Fruit fly (Drosophila melanogaster): Measurements from ENCODE around the gene CG7950.
A peak's percentile ranks its signal among the peaks of the same experiment; 100 is the strongest.

Gene CG7950

DNA sequence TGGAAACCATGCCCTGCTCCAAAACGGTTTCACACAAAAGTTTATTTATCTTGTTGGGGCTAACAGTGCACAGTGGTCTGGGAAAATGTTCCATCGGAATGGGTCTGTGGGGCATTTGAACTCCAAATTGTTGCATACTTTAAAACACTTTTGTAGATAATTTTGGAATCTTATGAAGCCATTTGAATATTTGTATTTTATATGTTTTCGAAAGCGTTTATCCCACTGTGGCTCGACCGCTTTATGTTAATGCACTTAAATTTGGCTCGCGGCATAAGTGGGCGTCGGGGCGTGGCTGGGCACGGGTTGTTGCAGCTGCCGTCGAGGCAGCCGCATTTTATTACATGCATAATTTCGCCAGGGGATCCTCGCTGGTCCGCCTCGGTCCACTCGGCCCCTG lies 15.2 kb downstream of the CG7950 start (continued):
- no peak for TF ChIP-seq Smox (GFP tag; optimal IDR thresholded peaks at IDR 0.05)
- peak; percentile 44 for TF ChIP-seq CG31627 (GFP tag; optimal IDR thresholded peaks at IDR 0.05)
- no peak for TF ChIP-seq spab (GFP tag; optimal IDR thresholded peaks at IDR 0.05)
- peak; percentile 36 for TF ChIP-seq Sox102F (GFP tag; optimal IDR thresholded peaks at IDR 0.05)
- peak; percentile 34 for TF ChIP-seq Eip75B (GFP tag; optimal IDR thresholded peaks at IDR 0.05)
- no peak for TF ChIP-seq CG10631 (GFP tag; optimal IDR thresholded peaks at IDR 0.05)
- TF ChIP-seq CG10669 (GFP tag; optimal IDR thresholded peaks at IDR 0.05), result no peak
- peak; percentile 19 for TF ChIP-seq vri (GFP tag; optimal IDR thresholded peaks at IDR 0.05)
- TF ChIP-seq Hr38 (GFP tag; optimal IDR thresholded peaks at IDR 0.05), result no peak
- no peak for TF ChIP-seq CG6854 (GFP tag; optimal IDR thresholded peaks at IDR 0.05)
- TF ChIP-seq eg (GFP tag; IDR thresholded peaks at IDR 0.05), result peak; percentile 75
- TF ChIP-seq CG3032 (tag; optimal IDR thresholded peaks at IDR 0.05), result no peak
- peak; percentile 82 for TF ChIP-seq CG6163 (GFP tag; IDR thresholded peaks at IDR 0.05)
- peak; percentile 32 for TF ChIP-seq CG32006 (GFP tag; optimal IDR thresholded peaks at IDR 0.05)
- TF ChIP-seq Eip78C (GFP tag), result peak; percentile 75
- TF ChIP-seq CG6808 (GFP tag; optimal IDR thresholded peaks at IDR 0.05), result no peak
- peak; percentile 14 for TF ChIP-seq Sox15 (GFP tag; optimal IDR thresholded peaks at IDR 0.05)

DNA sequence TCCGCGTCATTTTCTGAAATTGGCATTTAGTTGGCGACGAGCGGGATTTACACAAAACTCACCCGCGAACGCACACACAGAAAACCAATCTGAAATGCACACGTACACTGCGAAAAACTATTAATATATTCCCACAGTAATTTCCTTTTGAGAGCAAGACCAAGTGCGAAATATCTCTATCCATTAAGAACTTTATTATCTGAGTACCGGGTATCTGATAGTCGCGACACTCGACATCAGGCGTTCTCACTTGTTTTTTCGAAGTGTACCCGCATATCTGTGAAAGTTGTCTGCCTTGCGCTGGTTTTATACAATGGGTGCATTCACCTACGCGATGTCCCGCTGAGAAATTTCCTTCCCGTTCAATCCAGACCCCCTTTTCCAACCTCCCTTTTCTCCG lies 19.4 kb downstream of the CG7950 start:
- TF ChIP-seq Met (GFP tag; optimal IDR thresholded peaks at IDR 0.05), result peak; percentile 61
- TF ChIP-seq topi (GFP tag; optimal IDR thresholded peaks at IDR 0.05), result peak; percentile 53
- TF ChIP-seq CG31627 (GFP tag; optimal IDR thresholded peaks at IDR 0.05), result peak; percentile 68
- peak; percentile 65 for TF ChIP-seq cyc (GFP tag; optimal IDR thresholded peaks at IDR 0.05)
- peak; percentile 75 for TF ChIP-seq svp (GFP tag)
- peak; percentile 56 for TF ChIP-seq dac (GFP tag; optimal IDR thresholded peaks at IDR 0.05)
- peak; percentile 74 for TF ChIP-seq CG15336 (GFP tag; IDR thresholded peaks at IDR 0.05)
- peak; percentile 31 for TF ChIP-seq CG8319 (GFP tag; optimal IDR thresholded peaks at IDR 0.05)
- peak; percentile 63 for TF ChIP-seq net (GFP tag; optimal IDR thresholded peaks at IDR 0.05)
- TF ChIP-seq CG7368 (GFP tag; optimal IDR thresholded peaks at IDR 0.05), result peak; percentile 3
- TF ChIP-seq CG6792 (GFP tag; optimal IDR thresholded peaks at IDR 0.05), result peak; percentile 74
- peak; percentile 67 for TF ChIP-seq acj6 (GFP tag; optimal IDR thresholded peaks at IDR 0.05)
- peak; percentile 72 for TF ChIP-seq lz (GFP tag; optimal IDR thresholded peaks at IDR 0.05)
- TF ChIP-seq Hr38 (GFP tag; optimal IDR thresholded peaks at IDR 0.05), result no peak
- peak; percentile 35 for TF ChIP-seq CG6808 (GFP tag; optimal IDR thresholded peaks at IDR 0.05)
- peak; percentile 55; the same call in 2 of the 3 replicates for TF ChIP-seq CG8119 (GFP tag; IDR thresholded peaks at IDR 0.05)
- TF ChIP-seq CG4318 (GFP tag; optimal IDR thresholded peaks at IDR 0.05), result peak; percentile 58
- TF ChIP-seq CG6276 (GFP tag; optimal IDR thresholded peaks at IDR 0.05), result peak; percentile 46
- peak; percentile 49 for TF ChIP-seq CG10669 (GFP tag; optimal IDR thresholded peaks at IDR 0.05)
- peak; percentile 70 for TF ChIP-seq Hr39 (GFP tag; optimal IDR thresholded peaks at IDR 0.05)
- TF ChIP-seq fd85E (GFP tag; optimal IDR thresholded peaks at IDR 0.05), result no peak
- TF ChIP-seq CG34406 (GFP tag; optimal IDR thresholded peaks at IDR 0.05), result peak; percentile 48
- peak; percentile 24 to 52 for TF ChIP-seq ss (GFP tag; optimal IDR thresholded peaks at IDR 0.05)
- peak; percentile 24; the same call in 1 of the 2 replicates for TF ChIP-seq CG11294 (GFP tag; IDR thresholded peaks at IDR 0.05)
- peak; percentile 41 for TF ChIP-seq Lpt (GFP tag; optimal IDR thresholded peaks at IDR 0.05)
- peak; percentile 39 for TF ChIP-seq Sox15 (GFP tag; optimal IDR thresholded peaks at IDR 0.05)
- peak; percentile 65 for TF ChIP-seq CG1621 (tag; optimal IDR thresholded peaks at IDR 0.05)
- TF ChIP-seq Eip75B (GFP tag; optimal IDR thresholded peaks at IDR 0.05), result peak; percentile 74
- TF ChIP-seq Sox14 (GFP tag; optimal IDR thresholded peaks at IDR 0.05), result peak; percentile 64
- TF ChIP-seq CG9139 (GFP tag; optimal IDR thresholded peaks at IDR 0.05), result no peak
- peak; percentile 80 for TF ChIP-seq CG32006 (GFP tag; optimal IDR thresholded peaks at IDR 0.05)
- TF ChIP-seq Ets21C (GFP tag; optimal IDR thresholded peaks at IDR 0.05), result peak; percentile 44
- peak; percentile 37 for TF ChIP-seq Ets96B (tag; optimal IDR thresholded peaks at IDR 0.05)
- peak; percentile 71 for TF ChIP-seq CG10631 (GFP tag; optimal IDR thresholded peaks at IDR 0.05)
- TF ChIP-seq fkh (GFP tag; optimal IDR thresholded peaks at IDR 0.05), result no peak
- TF ChIP-seq CG3919 (GFP tag; optimal IDR thresholded peaks at IDR 0.05), result peak; percentile 68
- peak; percentile 62 for TF ChIP-seq CG8632 (GFP tag; optimal IDR thresholded peaks at IDR 0.05)
- no peak for TF ChIP-seq vri (GFP tag; optimal IDR thresholded peaks at IDR 0.05)
- no peak for TF ChIP-seq CG16779 (tag; optimal IDR thresholded peaks at IDR 0.05)
- peak; percentile 46 for TF ChIP-seq fd59A (GFP tag; optimal IDR thresholded peaks at IDR 0.05)
- TF ChIP-seq Smox (GFP tag; optimal IDR thresholded peaks at IDR 0.05), result no peak
- TF ChIP-seq dsx (GFP tag; optimal IDR thresholded peaks at IDR 0.05; ENCODE audit: poor library complexity, severe bottlenecking), result peak; percentile 3
